Worm (Caenorhabditis elegans) whole organism, L4/young adult: ENCODE results near the gene aman-1.

Experiments used
- W03F9.2 ChIP-seq: fragments of 150-350 bp; optimal IDR thresholded peaks from 2 replicates; lab custom pipeline; 2014; ENCODE audit warnings: missing biosample characterization, missing genetic modification characterization
- dao-5 ChIP-seq: sonication (generic microtip); optimal IDR thresholded peaks from 2 replicates; lab custom pipeline; 2016; ENCODE audit warnings: missing genotype, missing genetic modification characterization, moderate library complexity, missing compliant biosample characterization
- him-1 ChIP-seq: sonication (generic microtip); optimal IDR thresholded peaks from 2 replicates; lab custom pipeline; 2016; ENCODE audit warnings: missing genotype, missing genetic modification reagents, missing genetic modification characterization, missing compliant biosample characterization

The aman-1 gene

DNA sequence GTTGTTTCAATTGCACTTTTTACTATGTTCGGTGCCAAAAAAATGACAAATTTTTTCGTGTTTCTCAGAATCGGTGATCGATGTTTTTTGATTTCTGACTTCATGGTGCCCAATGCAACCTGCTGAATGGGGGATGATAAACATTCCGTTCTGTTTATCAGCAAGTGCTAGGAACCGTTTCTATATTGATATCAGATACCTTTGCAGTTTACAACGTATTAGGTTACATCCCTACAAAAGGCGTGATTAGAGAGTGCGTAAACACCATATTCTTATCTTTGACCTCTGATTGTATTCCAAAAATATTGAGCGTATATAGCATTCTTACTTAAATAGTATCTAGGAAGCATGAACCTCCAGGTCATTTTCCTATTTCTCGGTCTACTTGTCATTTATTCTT lies at the start of gene aman-1:
Gene aman-1, plus strand, starts transcription at position 344 of the 400 bp plus-strand sequence.
- no peak for TF ChIP-seq him-1
- no peak for TF ChIP-seq W03F9.2 (tag; lab: Kevin White, UChicago)
- no peak for TF ChIP-seq dao-5

DNA sequence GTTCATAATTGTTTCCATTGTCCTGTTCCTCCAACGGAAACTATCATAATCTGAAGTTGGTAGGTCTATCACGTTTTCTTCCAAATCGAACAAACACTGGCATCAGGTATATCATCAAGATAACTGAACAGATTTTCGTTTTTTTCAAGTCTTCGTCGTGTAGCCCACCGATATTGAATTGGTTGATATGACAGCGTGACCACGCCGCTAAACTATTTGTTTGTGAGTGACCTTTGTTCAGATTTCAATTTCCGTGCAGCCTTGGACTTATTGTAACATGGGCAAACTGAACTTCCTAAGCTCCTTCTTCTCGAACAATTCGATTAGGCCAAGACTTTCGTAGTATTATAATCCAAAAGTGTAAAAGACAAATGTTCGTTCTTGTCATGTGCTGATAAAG lies 47.3 kb upstream of the aman-1 start:
- no peak for TF ChIP-seq W03F9.2 (tag; lab: Kevin White, UChicago)
- TF ChIP-seq dao-5 = no peak
- TF ChIP-seq him-1 = no peak

DNA sequence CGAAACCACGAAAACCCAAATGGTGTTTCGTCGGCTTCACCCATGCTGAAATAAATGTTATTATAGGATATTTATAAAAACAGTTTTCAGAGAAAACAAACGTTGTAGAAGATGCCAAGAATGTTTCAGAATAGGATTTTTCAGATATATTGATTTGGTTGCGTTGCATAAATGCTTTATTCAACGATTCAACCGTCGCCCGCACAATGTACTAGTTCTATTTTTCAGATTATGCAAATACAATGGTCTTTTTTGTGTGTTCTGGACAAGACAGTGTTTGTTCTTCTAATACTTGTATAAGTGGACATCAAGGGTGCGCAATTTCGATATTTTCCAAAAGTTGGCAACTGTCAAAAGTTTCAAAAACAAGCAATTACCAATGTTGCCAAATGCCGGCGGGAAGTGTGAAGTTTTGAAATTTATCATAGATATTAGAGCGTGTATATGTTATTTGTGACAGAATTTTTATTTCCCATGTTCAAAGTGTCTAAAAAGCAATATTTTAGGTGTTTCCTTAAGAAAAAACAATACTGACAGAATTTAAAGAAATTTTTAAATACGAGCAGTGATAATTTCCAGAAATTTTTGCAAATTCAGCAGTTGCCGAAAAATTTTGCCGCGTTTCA lies 41.6 kb upstream of the aman-1 start, which contains the start of gene K02G10.5:
Gene K02G10.5, minus strand, starts transcription at position 51 of the 626 bp plus-strand sequence.
- TF ChIP-seq him-1 = no peak

DNA sequence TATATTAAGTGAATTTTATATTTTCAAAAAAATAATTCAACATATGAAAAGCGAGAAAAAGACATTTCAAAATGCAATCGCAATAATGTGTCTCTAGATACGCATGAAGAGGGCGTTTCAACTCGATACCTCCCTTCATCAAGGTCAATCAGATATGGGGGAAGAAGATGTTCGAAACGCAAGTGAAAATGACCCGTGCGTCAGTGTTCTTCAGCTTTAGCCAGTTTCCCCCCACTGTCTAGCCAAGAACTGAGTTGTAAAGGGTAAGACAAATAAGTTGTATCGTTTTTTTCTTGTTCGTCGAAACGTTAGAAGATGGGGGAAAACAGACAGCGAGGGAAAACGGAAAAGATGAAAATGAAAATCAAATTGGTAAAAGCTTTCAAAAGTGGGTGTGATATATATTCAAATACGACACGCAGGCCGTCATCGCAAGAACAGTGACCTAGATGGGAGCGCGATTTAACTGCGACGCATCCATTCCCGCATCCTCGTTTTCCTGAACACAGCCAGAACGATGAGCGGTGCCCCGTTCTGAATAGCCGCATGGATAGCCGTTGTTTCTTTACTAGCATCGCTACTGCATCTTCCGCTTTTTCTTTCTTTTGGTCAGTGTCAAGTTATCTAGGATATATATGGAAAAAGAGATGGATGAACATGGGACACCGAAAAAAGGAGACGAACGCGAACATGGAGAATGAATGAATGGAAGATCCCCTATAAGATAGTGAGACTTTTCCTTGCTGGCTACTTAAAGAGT lies 38.1 kb upstream of the aman-1 start:
- TF ChIP-seq dao-5 (no peak), him-1 (no peak), W03F9.2 (tag; lab: Kevin White, UChicago) (no peak)

DNA sequence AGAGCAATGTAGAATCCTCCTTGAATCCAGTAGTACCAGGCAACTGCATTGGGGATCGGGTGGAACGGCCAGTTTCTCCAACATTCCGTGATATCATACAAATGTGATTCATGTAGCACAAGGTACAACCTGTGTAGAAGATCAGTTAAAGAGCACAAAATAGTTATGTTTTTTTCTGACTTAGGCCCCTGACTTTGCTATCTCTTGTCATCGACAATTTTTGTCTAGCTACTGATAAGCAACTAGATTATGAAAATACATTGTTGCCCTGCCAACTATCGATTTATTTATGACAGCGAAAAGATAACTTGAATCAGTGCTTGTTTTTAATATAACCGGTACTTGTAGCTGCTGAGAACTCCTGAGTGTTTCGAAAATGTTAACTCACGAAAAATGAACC lies 34.6 kb upstream of the aman-1 start:
- no peak for TF ChIP-seq W03F9.2 (tag; lab: Kevin White, UChicago)
- no peak for TF ChIP-seq him-1

DNA sequence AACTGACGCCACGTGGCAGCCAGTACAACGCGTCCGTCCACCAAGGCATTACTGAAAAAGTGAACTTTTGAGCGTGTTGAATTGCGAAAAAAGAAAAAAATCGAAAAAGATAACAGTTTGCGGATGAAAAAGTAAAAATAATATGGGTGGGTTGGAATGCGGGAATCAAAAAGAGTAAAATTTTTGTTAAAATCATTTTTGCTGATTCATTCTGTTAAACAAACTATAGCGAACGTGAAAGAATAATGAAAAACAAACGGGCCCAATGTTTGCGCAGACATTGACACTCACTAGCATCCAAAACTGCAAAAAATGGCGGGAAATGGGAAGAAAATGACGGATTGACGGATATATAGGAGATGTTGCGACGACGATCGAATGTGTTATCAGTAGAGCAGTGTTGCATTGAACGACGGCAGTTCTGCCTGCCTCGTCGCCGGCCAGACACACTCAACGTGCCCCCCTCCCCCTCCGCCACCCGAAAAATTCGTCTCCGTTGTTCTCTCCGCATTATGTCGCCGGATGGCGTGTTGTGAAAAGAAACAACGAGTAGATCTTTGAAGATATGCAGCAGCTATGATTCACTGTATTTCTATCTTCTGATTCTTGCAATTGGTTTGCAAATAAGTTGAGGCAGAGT lies 33.4 kb upstream of the aman-1 start, which contains the start of gene hyl-2:
Gene hyl-2, minus strand, starts transcription at position 51 of the 640 bp plus-strand sequence.
- TF ChIP-seq him-1 (no peak), W03F9.2 (tag; lab: Kevin White, UChicago) (no peak), dao-5 (no peak)

DNA sequence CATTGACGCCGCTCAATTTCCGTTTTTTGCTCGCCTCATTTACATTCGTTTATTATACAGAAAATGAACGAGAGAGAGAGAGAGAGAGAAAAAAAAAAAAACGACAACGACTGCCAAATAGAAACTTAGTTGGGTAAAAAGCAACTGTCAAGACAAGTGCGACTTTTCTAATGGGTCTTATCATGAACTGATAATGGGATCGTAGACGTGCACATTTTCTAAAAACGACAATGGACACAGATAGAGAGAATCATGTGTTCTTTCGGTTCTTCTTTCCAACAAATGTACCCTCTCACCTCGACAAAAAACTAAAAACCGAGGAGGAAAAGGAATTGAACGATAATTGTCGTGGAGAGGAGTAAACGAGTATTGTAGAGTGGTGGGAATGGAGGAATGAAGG lies 32.8 kb upstream of the aman-1 start:
- TF ChIP-seq dao-5 (no peak), him-1 (no peak), W03F9.2 (tag; lab: Kevin White, UChicago) (no peak)

DNA sequence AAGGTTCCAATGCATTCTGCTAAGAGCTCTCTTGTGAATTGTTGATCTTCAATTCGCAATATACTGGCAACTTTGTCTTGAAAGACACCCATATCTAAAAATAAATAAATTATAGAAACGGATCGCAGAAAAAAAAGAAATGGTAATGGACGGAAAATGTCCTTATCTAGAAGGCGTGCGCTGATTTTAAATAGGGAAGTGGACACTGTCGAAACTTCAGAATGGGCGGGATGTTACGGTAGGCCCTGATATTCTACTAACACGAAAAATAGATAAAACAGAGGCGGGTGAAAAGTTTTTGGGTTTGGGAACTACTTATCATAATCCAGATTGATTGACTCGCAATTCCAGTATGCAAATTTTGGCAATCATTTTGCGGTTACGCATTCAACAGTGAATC lies 28.0 kb upstream of the aman-1 start, which contains the start of gene aqp-8:
Gene aqp-8, minus strand, starts transcription at position 101 of the 400 bp plus-strand sequence.
- no peak for TF ChIP-seq dao-5
- no peak for TF ChIP-seq W03F9.2 (tag; lab: Kevin White, UChicago)
- no peak for TF ChIP-seq him-1

DNA sequence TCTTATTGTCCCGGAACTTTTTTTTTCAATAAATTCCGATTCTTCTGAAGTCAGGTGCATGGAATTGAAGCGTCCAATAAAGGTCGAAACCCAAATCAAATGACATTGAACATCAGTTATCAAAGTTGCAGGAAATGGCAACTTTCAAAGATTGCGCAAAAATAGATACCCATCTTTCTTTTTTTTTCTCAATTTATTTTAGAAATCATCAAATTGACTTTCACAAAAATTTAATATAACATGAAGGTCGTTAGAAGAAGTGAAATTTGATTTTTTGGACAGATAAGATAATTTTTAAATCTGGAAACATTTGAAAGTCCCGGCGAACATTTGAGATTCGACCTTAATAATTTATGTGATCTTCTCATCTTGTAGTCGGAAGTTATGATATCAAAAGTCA lies 27.2 kb upstream of the aman-1 start:
- TF ChIP-seq W03F9.2 (tag; lab: Kevin White, UChicago) (no peak), dao-5 (no peak), him-1 (no peak)

DNA sequence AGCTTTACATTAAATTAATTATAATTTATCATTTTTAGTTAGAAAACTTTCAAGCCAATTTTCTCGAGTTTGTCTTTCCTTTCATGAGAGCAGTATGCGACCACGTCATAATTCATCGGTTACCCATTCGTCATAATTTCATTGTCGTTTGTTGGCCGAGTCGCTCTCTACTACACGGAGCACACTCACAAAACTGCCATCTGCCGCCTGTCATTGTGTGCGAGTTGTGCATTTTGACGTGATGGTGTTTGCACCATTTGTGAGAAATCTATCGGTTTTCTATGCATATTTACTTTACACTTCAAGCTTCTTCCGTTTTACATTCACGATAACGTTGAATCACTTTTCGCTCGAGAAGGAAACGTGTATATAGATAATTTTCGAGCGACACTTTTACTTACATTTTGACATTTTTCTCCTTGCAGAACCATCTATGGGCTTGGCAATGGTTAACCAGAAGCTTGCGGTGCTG lies 26.1 kb upstream of the aman-1 start, which contains the start of gene dhhc-10:
Gene dhhc-10, plus strand, starts transcription at position 422 of the 472 bp plus-strand sequence.
- TF ChIP-seq dao-5 (no peak), him-1 (no peak), W03F9.2 (tag; lab: Kevin White, UChicago) (peak; percentile 11)

DNA sequence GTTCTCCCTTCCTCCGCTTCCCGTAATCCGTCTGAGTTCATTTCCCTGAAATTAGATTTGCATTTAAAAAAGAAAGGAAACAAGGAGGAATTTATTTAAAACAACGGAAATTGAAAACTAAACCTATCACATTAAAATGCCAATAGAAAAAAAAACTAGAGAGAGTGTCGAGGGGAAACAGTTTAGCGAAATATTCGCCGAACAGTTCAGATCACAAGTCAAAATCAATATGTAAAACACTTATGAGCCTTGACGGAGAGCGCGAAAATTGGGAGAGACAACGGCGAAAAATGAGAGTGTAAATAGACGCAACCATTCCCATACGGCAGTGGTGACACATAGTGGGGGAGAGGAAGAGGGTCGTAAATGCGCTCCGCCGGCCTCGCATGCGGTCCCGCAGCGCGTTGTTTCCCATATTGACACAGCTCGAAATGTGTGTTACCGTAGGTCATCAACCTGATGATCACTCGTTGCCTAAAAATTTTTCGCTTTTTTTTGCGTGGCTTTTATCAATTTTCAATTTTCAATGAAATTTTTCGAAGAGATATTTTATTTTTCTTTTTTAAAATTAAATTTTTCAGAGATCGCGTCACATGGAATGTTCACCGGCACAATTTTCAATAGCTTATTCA lies 21.1 kb upstream of the aman-1 start, which contains the start of the genes dnj-14 and glit-1:
Gene dnj-14, minus strand, starts transcription at position 51 of the 632 bp plus-strand sequence.
Gene glit-1, plus strand, starts transcription at position 582 of the 632 bp plus-strand sequence.
- peak; percentile 19 for TF ChIP-seq dao-5
- peak; percentile 74 for TF ChIP-seq him-1
- TF ChIP-seq W03F9.2 (tag; lab: Kevin White, UChicago) = peak; percentile 73

DNA sequence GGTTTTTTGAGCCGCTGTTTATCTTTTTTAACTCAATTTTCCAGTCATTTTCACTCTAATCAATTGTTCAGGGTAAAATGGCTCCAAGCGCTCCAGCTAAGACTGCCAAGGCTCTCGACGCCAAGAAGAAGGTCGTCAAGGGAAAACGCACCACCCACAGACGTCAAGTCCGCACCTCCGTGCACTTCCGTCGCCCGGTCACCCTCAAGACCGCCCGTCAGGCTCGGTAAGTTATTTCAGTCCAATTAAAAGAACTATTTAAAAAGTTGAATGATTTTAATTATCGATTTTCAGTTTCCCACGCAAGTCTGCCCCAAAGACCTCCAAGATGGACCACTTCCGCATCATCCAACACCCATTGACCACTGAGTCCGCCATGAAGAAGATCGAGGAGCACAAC lies 17.8 kb upstream of the aman-1 start, which contains the start of gene rpl-25.1:
Gene rpl-25.1, plus strand, starts transcription at position 72 of the 400 bp plus-strand sequence.
- no peak for TF ChIP-seq dao-5
- TF ChIP-seq him-1 = no peak
- no peak for TF ChIP-seq W03F9.2 (tag; lab: Kevin White, UChicago)

DNA sequence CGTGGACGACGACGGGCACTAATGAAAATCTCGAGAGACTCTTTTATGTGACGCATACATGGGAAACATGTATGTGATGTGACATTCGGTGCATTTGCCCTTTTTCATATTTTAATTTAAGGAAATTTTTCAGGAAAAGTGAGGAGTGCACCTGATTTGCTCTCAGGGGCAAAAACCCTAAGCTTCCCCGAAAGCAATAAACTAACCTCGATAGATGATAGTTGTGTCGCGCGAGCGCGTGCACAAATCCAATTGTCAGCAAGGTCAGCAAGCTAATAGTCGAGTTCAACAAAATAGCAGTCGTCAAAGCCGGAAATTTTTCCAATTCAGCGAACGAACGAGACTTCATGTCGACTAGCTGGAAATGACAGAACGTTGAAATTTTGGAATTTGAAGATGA lies 14.8 kb upstream of the aman-1 start:
- no peak for TF ChIP-seq dao-5
- no peak for TF ChIP-seq W03F9.2 (tag; lab: Kevin White, UChicago)
- no peak for TF ChIP-seq him-1
